Fruit fly (Drosophila melanogaster) whole organism, embryonic: ENCODE data around the gene CG32260.

Source experiments
- Asciz ChIP-seq: fragments of 200-800 bp; sonication (Bioruptor generic); optimal IDR thresholded peaks from 2 replicates; lab custom pipeline; 2017; ENCODE audit warnings: missing biosample characterization, mild to moderate bottlenecking, missing genetic modification characterization, missing genetic modification reagents
- Atf3 ChIP-seq: fragments of 200-800 bp; sonication (Bioruptor generic); optimal IDR thresholded peaks from 3 replicates; lab custom pipeline; 2016; ENCODE audit warnings: missing biosample characterization, missing genetic modification characterization
- B-H1 ChIP-seq: fragments of 200-800 bp; sonication (Bioruptor generic); IDR thresholded peaks from 3 replicates; pipeline ENCODE4 v1.3.6; 2022; ENCODE audit warnings: missing biosample characterization, missing genetic modification characterization
- Bgb ChIP-seq: fragments of 200-800 bp; sonication (Bioruptor generic); IDR thresholded peaks from 2 replicates; pipeline ENCODE4 v1.3.6; 2022; ENCODE audit warnings: missing biosample characterization, missing genetic modification characterization; ENCODE audit not compliant: partially characterized antibody
- Blimp-1 ChIP-seq: fragments of 200-800 bp; sonication (Bioruptor generic); optimal IDR thresholded peaks from 3 replicates; lab custom pipeline; 2018; ENCODE audit warnings: missing biosample characterization, missing genetic modification characterization, mild to moderate bottlenecking, moderate library complexity, missing genetic modification reagents
- C15 ChIP-seq: fragments of 200-800 bp; sonication (Bioruptor generic); IDR thresholded peaks from 3 replicates; pipeline ENCODE4 v1.3.6; 2022; ENCODE audit warnings: missing biosample characterization, missing genetic modification characterization
- CG10267 ChIP-seq: fragments of 200-800 bp; sonication (Bioruptor generic); optimal IDR thresholded peaks from 2 replicates; lab custom pipeline; 2018; ENCODE audit warnings: missing biosample characterization, mild to moderate bottlenecking, missing genetic modification characterization, moderate library complexity
- CG10274 ChIP-seq: fragments of 200-800 bp; sonication (Bioruptor generic); optimal IDR thresholded peaks from 3 replicates; lab custom pipeline; 2017; ENCODE audit warnings: missing biosample characterization, mild to moderate bottlenecking, missing genetic modification characterization
- CG10543 ChIP-seq: fragments of 200-800 bp; sonication (Bioruptor generic); optimal IDR thresholded peaks from 3 replicates; lab custom pipeline; 2017; ENCODE audit warnings: missing biosample characterization, mild to moderate bottlenecking, missing genetic modification characterization, moderate library complexity
- CG11504 ChIP-seq: fragments of 200-800 bp; sonication (Bioruptor generic); optimal IDR thresholded peaks from 3 replicates; lab custom pipeline; 2019; ENCODE audit warnings: missing biosample characterization, mild to moderate bottlenecking, missing genetic modification characterization, moderate library complexity
- CG13123 ChIP-seq: fragments of 200-800 bp; sonication (Bioruptor generic); optimal IDR thresholded peaks from 2 replicates; lab custom pipeline; 2016; ENCODE audit warnings: missing biosample characterization, missing genetic modification characterization
- CG13894 ChIP-seq: fragments of 200-800 bp; sonication (Bioruptor generic); optimal IDR thresholded peaks from 3 replicates; lab custom pipeline; 2018; ENCODE audit warnings: missing biosample characterization, mild to moderate bottlenecking, missing genetic modification characterization, moderate library complexity
- CG15479 ChIP-seq: fragments of 200-800 bp; sonication (Bioruptor generic); optimal IDR thresholded peaks from 3 replicates; lab custom pipeline; 2019; ENCODE audit warnings: missing biosample characterization, mild to moderate bottlenecking, missing genetic modification characterization, moderate library complexity
- CG17186 ChIP-seq: fragments of 200-800 bp; sonication (Bioruptor generic); optimal IDR thresholded peaks from 3 replicates; lab custom pipeline; 2017; ENCODE audit warnings: missing biosample characterization, missing genetic modification reagents, missing genetic modification characterization
- CG31224 ChIP-seq: fragments of 200-800 bp; sonication (Bioruptor generic); IDR thresholded peaks from 2 replicates; pipeline ENCODE4 v1.3.6; 2022; ENCODE audit warnings: missing biosample characterization, missing genetic modification characterization
- CG43689 ChIP-seq: fragments of 200-800 bp; sonication (Bioruptor generic); IDR thresholded peaks from 2 replicates; pipeline ENCODE4 v1.3.6; 2022; ENCODE audit warnings: missing biosample characterization, missing genetic modification characterization
- CG4404 ChIP-seq: fragments of 200-800 bp; sonication (Bioruptor generic); IDR thresholded peaks from 2 replicates; pipeline ENCODE4 v1.3.6; 2022; ENCODE audit warnings: missing biosample characterization, missing genetic modification characterization
- CG4730 ChIP-seq: fragments of 200-800 bp; sonication (Bioruptor generic); IDR thresholded peaks from 2 replicates; pipeline ENCODE4 v1.3.6; 2022; ENCODE audit warnings: missing biosample characterization, missing genetic modification characterization
- CG5180 ChIP-seq: fragments of 200-800 bp; sonication (Bioruptor generic); optimal IDR thresholded peaks from 3 replicates; lab custom pipeline; 2017; ENCODE audit warnings: missing biosample characterization, missing genetic modification characterization, mild to moderate bottlenecking, moderate library complexity, missing genetic modification reagents
- CG6813 ChIP-seq: fragments of 200-800 bp; sonication (Bioruptor generic); optimal IDR thresholded peaks from 2 replicates; lab custom pipeline; 2017; ENCODE audit warnings: missing biosample characterization, missing genetic modification characterization, mild to moderate bottlenecking, moderate library complexity, missing genetic modification reagents
- CG6854 ChIP-seq: fragments of 200-800 bp; sonication (Bioruptor generic); optimal IDR thresholded peaks from 3 replicates; lab custom pipeline; 2017; ENCODE audit warnings: missing biosample characterization, mild to moderate bottlenecking, missing genetic modification characterization
- CG7357 ChIP-seq: fragments of 200-800 bp; sonication (Bioruptor generic); IDR thresholded peaks from 3 replicates; pipeline ENCODE4 v1.3.6; 2022; ENCODE audit warnings: missing biosample characterization, missing genetic modification characterization
- Chrac-16 ChIP-seq: fragments of 200-800 bp; sonication (Bioruptor generic); optimal IDR thresholded peaks from 3 replicates; lab custom pipeline; 2016; ENCODE audit warnings: missing biosample characterization, missing genetic modification characterization
- E2f2 ChIP-seq: fragments of 200-800 bp; sonication (Bioruptor generic); IDR thresholded peaks from 2 replicates; pipeline ENCODE4 v1.3.6; 2022; ENCODE audit warnings: missing biosample characterization, missing genetic modification characterization
- Fer3 ChIP-seq: fragments of 200-800 bp; sonication (Bioruptor generic); optimal IDR thresholded peaks from 2 replicates; lab custom pipeline; 2018; ENCODE audit warnings: missing biosample characterization, mild to moderate bottlenecking, missing genetic modification characterization, moderate library complexity
- HmgD ChIP-seq: fragments of 200-800 bp; sonication (Bioruptor generic); optimal IDR thresholded peaks from 3 replicates; lab custom pipeline; 2016; ENCODE audit warnings: missing biosample characterization, missing genetic modification characterization
- Med ChIP-seq: fragments of 200-800 bp; sonication (Bioruptor generic); peaks from one replicate; lab custom pipeline; 2016; ENCODE audit warnings: missing biosample characterization, missing genetic modification characterization, mild to moderate bottlenecking, inconsistent platforms, moderate library complexity
- Meics ChIP-seq: fragments of 200-800 bp; sonication (Bioruptor generic); optimal IDR thresholded peaks from 2 replicates; lab custom pipeline; 2017; ENCODE audit warnings: missing biosample characterization, mild to moderate bottlenecking, missing genetic modification characterization
- Rfx ChIP-seq: fragments of 200-800 bp; sonication (Bioruptor generic); IDR thresholded peaks from 2 replicates; pipeline ENCODE4 v1.3.6; 2022; ENCODE audit warnings: missing biosample characterization, missing genetic modification characterization
- Trl ChIP-seq, 3 experiments: fragments of >200 bp in 2 of 3; fragments of 200-800 bp in 1 of 3; sonication (Bioruptor generic) in 1 of 3; optimal IDR thresholded peaks; 2 replicates in 1 of 3; 3 replicates in 2 of 3; lab custom pipeline; 2016 to 2017; ENCODE audit warnings: missing biosample characterization in 1 of 3, missing genetic modification characterization in 1 of 3
- ac ChIP-seq: fragments of 200-800 bp; sonication (Bioruptor generic); optimal IDR thresholded peaks from 3 replicates; lab custom pipeline; 2017; ENCODE audit warnings: missing biosample characterization, mild to moderate bottlenecking, missing genetic modification characterization
- ap ChIP-seq: fragments of 200-800 bp; sonication (Bioruptor generic); IDR thresholded peaks from 2 replicates; pipeline ENCODE4 v1.3.6; 2022; ENCODE audit warnings: missing biosample characterization, missing genetic modification characterization
- ato ChIP-seq: fragments of 200-800 bp; sonication (Bioruptor generic); IDR thresholded peaks from 2 replicates; pipeline ENCODE4 v1.3.6; 2022; ENCODE audit warnings: missing biosample characterization, missing genetic modification characterization; ENCODE audit not compliant: partially characterized antibody
- cad ChIP-seq: fragments of >200 bp; optimal IDR thresholded peaks from 2 replicates; lab custom pipeline; 2017; ENCODE audit warnings: missing biosample characterization, missing genetic modification characterization
- chif ChIP-seq, 2 experiments: fragments of 200-800 bp; sonication (Bioruptor generic); optimal IDR thresholded peaks; 3 replicates each; lab custom pipeline; 2016; ENCODE audit warnings: missing biosample characterization in 2 of 2, missing genetic modification characterization in 2 of 2
- ci ChIP-seq: fragments of 200-800 bp; sonication (Bioruptor generic); IDR thresholded peaks from 3 replicates; pipeline ENCODE4 v1.3.6; 2022; ENCODE audit warnings: missing biosample characterization, missing genetic modification characterization
- dimm ChIP-seq: fragments of 200-800 bp; sonication (Bioruptor generic); IDR thresholded peaks from 2 replicates; pipeline ENCODE4 v1.3.6; 2022; ENCODE audit warnings: missing biosample characterization, missing genetic modification characterization
- insv ChIP-seq, 2 experiments: fragments of 200-800 bp; sonication (Bioruptor generic); optimal IDR thresholded peaks; 3 replicates each; lab custom pipeline; 2016 to 2018; ENCODE audit warnings: missing biosample characterization in 2 of 2, missing genetic modification characterization in 2 of 2
- ken ChIP-seq: fragments of 200-800 bp; sonication (Bioruptor generic); IDR thresholded peaks from 3 replicates; pipeline ENCODE4 v1.3.6; 2022; ENCODE audit warnings: missing biosample characterization, missing genetic modification characterization
- odd ChIP-seq: fragments of 200-800 bp; sonication (Bioruptor generic); optimal IDR thresholded peaks from 2 replicates; lab custom pipeline; 2017; ENCODE audit warnings: missing biosample characterization, mild to moderate bottlenecking, missing genetic modification characterization
- onecut ChIP-seq: fragments of 200-800 bp; sonication (Bioruptor generic); IDR thresholded peaks from 2 replicates; pipeline ENCODE4 v1.3.6; 2022; ENCODE audit warnings: missing biosample characterization, missing genetic modification characterization
- pfk ChIP-seq: fragments of 200-800 bp; sonication (Bioruptor generic); optimal IDR thresholded peaks from 2 replicates; lab custom pipeline; 2018; ENCODE audit warnings: missing biosample characterization, mild to moderate bottlenecking, missing genetic modification characterization, moderate library complexity
- pros ChIP-seq: fragments of 200-800 bp; sonication (Bioruptor generic); optimal IDR thresholded peaks from 3 replicates; lab custom pipeline; 2019; ENCODE audit warnings: missing biosample characterization, mild to moderate bottlenecking, missing genetic modification characterization, moderate library complexity
- salm ChIP-seq: fragments of 200-800 bp; sonication (Bioruptor generic); optimal IDR thresholded peaks from 2 replicates; lab custom pipeline; 2018; ENCODE audit warnings: missing biosample characterization, mild to moderate bottlenecking, missing genetic modification characterization
- shn ChIP-seq: fragments of 200-800 bp; sonication (Bioruptor generic); optimal IDR thresholded peaks from 3 replicates; lab custom pipeline; 2016; ENCODE audit warnings: missing biosample characterization, missing genetic modification characterization
- sqz ChIP-seq: fragments of 200-800 bp; sonication (Bioruptor generic); optimal IDR thresholded peaks from 3 replicates; lab custom pipeline; 2018; ENCODE audit warnings: missing biosample characterization, mild to moderate bottlenecking, missing genetic modification characterization
- tll ChIP-seq, 2 experiments: fragments of 200-800 bp in 1 of 2; fragments of >200 bp in 1 of 2; sonication (Bioruptor generic) in 1 of 2; optimal IDR thresholded peaks; 2 replicates each; lab custom pipeline; 2017 to 2019; ENCODE audit warnings: missing biosample characterization in 2 of 2, missing genetic modification characterization in 2 of 2, mild to moderate bottlenecking in 1 of 2, moderate library complexity in 1 of 2
- z ChIP-seq: fragments of 200-800 bp; sonication (Bioruptor generic); IDR thresholded peaks from 3 replicates; pipeline ENCODE4 v1.3.6; 2022; ENCODE audit warnings: missing biosample characterization, missing genetic modification characterization

Gene CG32260

dm6 chr3L:4167353-4167842 lies 25.2 kb downstream of the CG32260 start, which contains the start of gene mas:
mas (minus strand) TSS chr3L:4167464.
- TF ChIP-seq shn (GFP tag; lab: Kevin White, UChicago) = no peak
- TF ChIP-seq Trl (optimal IDR thresholded peaks at IDR 0.05; lab: Kevin White, UChicago) = peak in 1 of 2 experiments; percentile 41
- TF ChIP-seq Trl (GFP tag; optimal IDR thresholded peaks at IDR 0.05; lab: Kevin White, UChicago) = no peak
- TF ChIP-seq Meics (GFP tag; lab: Kevin White, UChicago) = no peak
- TF ChIP-seq CG43689 (GFP tag; lab: Robert Waterston, UW) = no peak
- no peak for TF ChIP-seq Bgb
- TF ChIP-seq Med (GFP tag; lab: Kevin White, UChicago) = peak; percentile 43
- TF ChIP-seq CG11504 = no peak
- no peak for TF ChIP-seq HmgD (GFP tag; lab: Kevin White, UChicago)
- peak in 1 of 2 experiments; percentile 40 for TF ChIP-seq tll (GFP tag; optimal IDR thresholded peaks at IDR 0.05; lab: Kevin White, UChicago)
- no peak for TF ChIP-seq C15
- no peak for TF ChIP-seq sqz
- no peak for TF ChIP-seq B-H1 (GFP tag; lab: Robert Waterston, UW)
- no peak for TF ChIP-seq z (GFP tag; lab: Robert Waterston, UW)
- 0 out of 3 replicates have a peak, but pooled peaks have one; percentile 16 for TF ChIP-seq ci
- TF ChIP-seq ken (GFP tag; lab: Robert Waterston, UW) = 0 out of 3 replicates have a peak, but pooled peaks have one; percentile 35
- no peak for TF ChIP-seq pfk (GFP tag; lab: Kevin White, UChicago)
- TF ChIP-seq Blimp-1 = peak; percentile 32
- TF ChIP-seq ap (GFP tag; lab: Robert Waterston, UW) = no peak
- TF ChIP-seq cad (GFP tag; lab: Kevin White, UChicago) = peak; percentile 93
- no peak for TF ChIP-seq insv (GFP tag; optimal IDR thresholded peaks at IDR 0.05; lab: Kevin White, UChicago)
- TF ChIP-seq CG10274 (GFP tag; lab: Kevin White, UChicago) = no peak
- TF ChIP-seq CG13123 (GFP tag; lab: Kevin White, UChicago) = no peak
- TF ChIP-seq onecut (GFP tag; lab: Robert Waterston, UW) = no peak
- TF ChIP-seq CG6854 (GFP tag; lab: Kevin White, UChicago) = no peak
- peak; percentile 57 for TF ChIP-seq CG15479
- no peak for TF ChIP-seq CG10267 (tag; lab: Kevin White, UChicago)
- no peak for TF ChIP-seq CG10543 (GFP tag; lab: Kevin White, UChicago)
- no peak for TF ChIP-seq CG31224 (GFP tag; lab: Robert Waterston, UW)
- no peak for TF ChIP-seq odd (GFP tag; lab: Kevin White, UChicago)

dm6 chr3L:4169957-4170651 lies 27.9 kb downstream of the CG32260 start, which contains the start of gene Ero1L:
Ero1L (plus strand) TSS chr3L:4170404.
- no peak for TF ChIP-seq Atf3 (GFP tag; lab: Kevin White, UChicago)
- TF ChIP-seq chif (GFP tag; optimal IDR thresholded peaks at IDR 0.05; lab: Kevin White, UChicago) = no peak
- TF ChIP-seq CG5180 (GFP tag; lab: Kevin White, UChicago) = no peak
- no peak for TF ChIP-seq CG6813 (GFP tag; lab: Kevin White, UChicago)
- TF ChIP-seq CG17186 (GFP tag; lab: Kevin White, UChicago) = peak; percentile 21
- no peak for TF ChIP-seq salm (tag; lab: Kevin White, UChicago)
- TF ChIP-seq E2f2 = peak; percentile 98
- no peak for TF ChIP-seq Asciz (GFP tag; lab: Kevin White, UChicago)
- TF ChIP-seq pfk (GFP tag; lab: Kevin White, UChicago) = no peak
- TF ChIP-seq dimm (GFP tag; lab: Robert Waterston, UW) = no peak
- peak; percentile 70 for TF ChIP-seq CG10267 (tag; lab: Kevin White, UChicago)
- TF ChIP-seq CG13894 (tag; lab: Kevin White, UChicago) = no peak
- no peak for TF ChIP-seq Chrac-16 (GFP tag; lab: Kevin White, UChicago)
- peak; percentile 38 for TF ChIP-seq Rfx (GFP tag; lab: Robert Waterston, UW)
- peak; percentile 38 for TF ChIP-seq Fer3 (tag; lab: Kevin White, UChicago)
- no peak for TF ChIP-seq CG4730
- TF ChIP-seq pros (GFP tag; lab: Kevin White, UChicago) = no peak
- TF ChIP-seq CG4404 (GFP tag; lab: Robert Waterston, UW) = no peak
- TF ChIP-seq CG7357 (GFP tag; lab: Robert Waterston, UW) = no peak
- TF ChIP-seq ac (GFP tag; lab: Kevin White, UChicago) = no peak
- 0 out of 2 replicates have a peak, but pooled peaks have one; percentile 50 for TF ChIP-seq ato
- no peak for TF ChIP-seq CG31224 (GFP tag; lab: Robert Waterston, UW)
